Worm (Caenorhabditis elegans) whole organism, L3 larva: ENCODE results near the gene srw-7.

Experiments used
- R02D3.7 ChIP-seq: fragments of 150-350 bp; optimal IDR thresholded peaks from 2 replicates; lab custom pipeline; 2014; ENCODE audit warnings: missing biosample characterization, missing genetic modification characterization
- ZK546.5 ChIP-seq: sonication (generic microtip); optimal IDR thresholded peaks from 2 replicates; lab custom pipeline; 2017; ENCODE audit warnings: missing biosample characterization, missing genetic modification characterization
- aly-2 ChIP-seq: fragments of 150-350 bp; optimal IDR thresholded peaks from 2 replicates; lab custom pipeline; 2014; ENCODE audit warnings: missing biosample characterization, missing genetic modification characterization
- ama-1 ChIP-seq: fragments of 150-350 bp; optimal IDR thresholded peaks from 2 replicates; lab custom pipeline; 2018
- ceh-16 ChIP-seq: sonication (generic microtip); optimal IDR thresholded peaks from 2 replicates; lab custom pipeline; 2017; ENCODE audit warnings: missing biosample characterization, missing genetic modification characterization
- ceh-28 ChIP-seq: fragments of 150-350 bp; optimal IDR thresholded peaks from 2 replicates; lab custom pipeline; 2014; ENCODE audit warnings: missing biosample characterization, missing genetic modification reagents, missing genetic modification characterization
- ceh-82 ChIP-seq: fragments of 150-350 bp; optimal IDR thresholded peaks from 2 replicates; lab custom pipeline; 2014; ENCODE audit warnings: missing biosample characterization, missing genetic modification characterization
- ceh-9 ChIP-seq: sonication (generic microtip); optimal IDR thresholded peaks from 2 replicates; lab custom pipeline; 2018; ENCODE audit warnings: missing biosample characterization, missing genetic modification characterization
- daf-12 ChIP-seq: fragments of 150-350 bp; optimal IDR thresholded peaks from 2 replicates; lab custom pipeline; 2014; ENCODE audit warnings: missing biosample characterization, missing genetic modification reagents, missing genetic modification characterization
- egl-27 ChIP-seq: sonication (generic microtip); optimal IDR thresholded peaks from 4 replicates; lab custom pipeline; 2017; ENCODE audit warnings: missing biosample characterization, missing genetic modification reagents, missing genetic modification characterization
- elt-1 ChIP-seq: fragments of 150-350 bp; optimal IDR thresholded peaks from 2 replicates; lab custom pipeline; 2014; ENCODE audit warnings: missing biosample characterization, missing genetic modification characterization
- elt-2 ChIP-seq: sonication (generic microtip); optimal IDR thresholded peaks from 2 replicates; lab custom pipeline; 2016; ENCODE audit warnings: missing genetic modification reagents, mild to moderate bottlenecking, missing genetic modification characterization, missing compliant biosample characterization
- elt-3 ChIP-seq, 3 experiments: fragments of 150-350 bp in 1 of 3; sonication (generic microtip) in 2 of 3; optimal IDR thresholded peaks; 2 replicates in 2 of 3; 4 replicates in 1 of 3; lab custom pipeline; 2014 to 2017; ENCODE audit warnings: missing biosample characterization in 3 of 3, missing genetic modification characterization in 3 of 3
- eor-1 ChIP-seq, 2 experiments: fragments of 150-350 bp; optimal IDR thresholded peaks; 2 replicates each; lab custom pipeline; 2014 to 2018; ENCODE audit warnings: missing biosample characterization in 2 of 2, missing genetic modification characterization in 2 of 2
- fkh-10 ChIP-seq: sonication (generic microtip); optimal IDR thresholded peaks from 2 replicates; lab custom pipeline; 2017; ENCODE audit warnings: missing biosample characterization, missing genetic modification reagents, missing genetic modification characterization
- fkh-2 ChIP-seq: fragments of 150-350 bp; optimal IDR thresholded peaks from 2 replicates; lab custom pipeline; 2014; ENCODE audit warnings: missing biosample characterization, missing genetic modification reagents, missing genetic modification characterization
- fos-1 ChIP-seq: fragments of 150-350 bp; optimal IDR thresholded peaks from 2 replicates; lab custom pipeline; 2014; ENCODE audit warnings: missing biosample characterization, missing genetic modification characterization
- hmg-11 ChIP-seq: sonication (generic microtip); optimal IDR thresholded peaks from 2 replicates; lab custom pipeline; 2016; ENCODE audit warnings: missing genetic modification characterization, missing compliant biosample characterization
- jun-1 ChIP-seq: fragments of 150-350 bp; optimal IDR thresholded peaks from 2 replicates; lab custom pipeline; 2014; ENCODE audit warnings: missing biosample characterization, missing genetic modification reagents, missing genetic modification characterization
- lin-15B ChIP-seq: fragments of 150-350 bp; optimal IDR thresholded peaks from 2 replicates; lab custom pipeline; 2014; ENCODE audit warnings: missing biosample characterization, missing genetic modification characterization
- lin-39 ChIP-seq: fragments of 150-350 bp; optimal IDR thresholded peaks from 2 replicates; lab custom pipeline; 2018; ENCODE audit warnings: missing biosample characterization, missing genetic modification reagents, missing genetic modification characterization
- lsy-12 ChIP-seq: sonication (generic microtip); optimal IDR thresholded peaks from 2 replicates; lab custom pipeline; 2016; ENCODE audit warnings: mild to moderate bottlenecking, missing genetic modification characterization, missing compliant biosample characterization
- mdl-1 ChIP-seq: fragments of 150-350 bp; optimal IDR thresholded peaks from 2 replicates; lab custom pipeline; 2014; ENCODE audit warnings: missing biosample characterization, missing genetic modification characterization
- mml-1 ChIP-seq: fragments of 150-350 bp; sonication (generic microtip); optimal IDR thresholded peaks from 3 replicates; lab custom pipeline; 2014; ENCODE audit warnings: missing biosample characterization, missing genetic modification characterization
- nfya-1 ChIP-seq: sonication (generic microtip); optimal IDR thresholded peaks from 2 replicates; lab custom pipeline; 2017; ENCODE audit warnings: missing genetic modification characterization, mild to moderate bottlenecking, missing compliant biosample characterization, antibody characterized with exemption, moderate library complexity; ENCODE audit not compliant: insufficient read depth
- nhr-11 ChIP-seq: fragments of 150-350 bp; optimal IDR thresholded peaks from 2 replicates; lab custom pipeline; 2014; ENCODE audit warnings: missing biosample characterization, missing genetic modification characterization
- nhr-12 ChIP-seq: fragments of 150-350 bp; optimal IDR thresholded peaks from 2 replicates; lab custom pipeline; 2014; ENCODE audit warnings: missing biosample characterization, missing genetic modification characterization
- nhr-23 ChIP-seq: fragments of 150-350 bp; optimal IDR thresholded peaks from 2 replicates; lab custom pipeline; 2014; ENCODE audit warnings: missing biosample characterization, missing genetic modification reagents, missing genetic modification characterization
- nhr-237 ChIP-seq: fragments of 150-350 bp; optimal IDR thresholded peaks from 2 replicates; lab custom pipeline; 2014; ENCODE audit warnings: missing biosample characterization, missing genetic modification characterization
- nhr-25 ChIP-seq: sonication (generic microtip); optimal IDR thresholded peaks from 2 replicates; lab custom pipeline; 2017; ENCODE audit warnings: missing biosample characterization, missing genetic modification characterization
- nhr-28 ChIP-seq: fragments of 150-350 bp; optimal IDR thresholded peaks from 2 replicates; lab custom pipeline; 2014; ENCODE audit warnings: missing biosample characterization, missing genetic modification characterization
- nhr-43 ChIP-seq: sonication (generic microtip); optimal IDR thresholded peaks from 2 replicates; lab custom pipeline; 2016; ENCODE audit warnings: mild to moderate bottlenecking, missing genetic modification characterization, missing compliant biosample characterization; ENCODE audit not compliant: poor library complexity, severe bottlenecking
- nhr-67 ChIP-seq: fragments of 150-350 bp; optimal IDR thresholded peaks from 2 replicates; lab custom pipeline; 2014; ENCODE audit warnings: missing biosample characterization, missing genetic modification characterization
- nhr-76 ChIP-seq: fragments of 150-350 bp; sonication (generic microtip); optimal IDR thresholded peaks from 5 replicates; lab custom pipeline; 2014; ENCODE audit warnings: missing biosample characterization, missing genetic modification characterization
- nhr-77 ChIP-seq: fragments of 150-350 bp; optimal IDR thresholded peaks from 2 replicates; lab custom pipeline; 2014; ENCODE audit warnings: missing biosample characterization, missing genetic modification characterization
- pha-4 ChIP-seq: fragments of 150-350 bp; optimal IDR thresholded peaks from 2 replicates; lab custom pipeline; 2014; ENCODE audit warnings: missing biosample characterization, missing genetic modification reagents, missing genetic modification characterization
- pqm-1 ChIP-seq: fragments of 150-350 bp; optimal IDR thresholded peaks from 2 replicates; lab custom pipeline; 2017; ENCODE audit warnings: missing biosample characterization, missing genetic modification characterization, inconsistent platforms
- sea-2 ChIP-seq: fragments of 150-350 bp; sonication (generic microtip); optimal IDR thresholded peaks from 4 replicates; lab custom pipeline; 2014; ENCODE audit warnings: missing biosample characterization, missing genetic modification reagents, missing genetic modification characterization
- skn-1 ChIP-seq: fragments of 150-350 bp; optimal IDR thresholded peaks from 2 replicates; lab custom pipeline; 2014; ENCODE audit warnings: missing biosample characterization, missing genetic modification characterization
- snpc-4 ChIP-seq: fragments of 150-350 bp; optimal IDR thresholded peaks from 2 replicates; lab custom pipeline; 2014; ENCODE audit warnings: missing biosample characterization, missing genetic modification characterization
- tbx-2 ChIP-seq: sonication (generic microtip); optimal IDR thresholded peaks from 2 replicates; lab custom pipeline; 2016; ENCODE audit warnings: mild to moderate bottlenecking, missing genetic modification characterization, missing compliant biosample characterization
- unc-39 ChIP-seq: sonication (generic microtip); optimal IDR thresholded peaks from 4 replicates; lab custom pipeline; 2017; ENCODE audit warnings: missing biosample characterization, missing genetic modification characterization
- unc-62 ChIP-seq: fragments of 150-350 bp; sonication (generic microtip); optimal IDR thresholded peaks from 4 replicates; lab custom pipeline; 2014; ENCODE audit warnings: missing biosample characterization, missing genetic modification reagents, missing genetic modification characterization
- zag-1 ChIP-seq: fragments of 150-350 bp; optimal IDR thresholded peaks from 2 replicates; lab custom pipeline; 2014; ENCODE audit warnings: missing biosample characterization, missing genetic modification characterization
- ztf-11 ChIP-seq: fragments of 150-350 bp; optimal IDR thresholded peaks from 2 replicates; lab custom pipeline; 2014; ENCODE audit warnings: missing biosample characterization, missing genetic modification characterization
- ztf-4 ChIP-seq: fragments of 150-350 bp; optimal IDR thresholded peaks from 2 replicates; lab custom pipeline; 2014; ENCODE audit warnings: missing biosample characterization, missing genetic modification characterization

The srw-7 gene

ce11 chrV:3805961-3806360 lies at the start of gene srw-7:
Gene srw-7, plus strand, starts transcription at chrV:3806261.
- TF ChIP-seq pha-4 (tag; lab: Kevin White, UChicago) (no peak), nhr-12 (no peak), aly-2 (tag; lab: Kevin White, UChicago) (no peak), ZK546.5 (no peak), unc-39 (tag; lab: Kevin White, UChicago) (no peak), nhr-25 (tag; lab: Kevin White, UChicago) (no peak), skn-1 (tag; lab: Kevin White, UChicago) (no peak), jun-1 (tag; lab: Kevin White, UChicago) (no peak), ztf-11 (tag; lab: Kevin White, UChicago) (no peak), elt-1 (tag; lab: Kevin White, UChicago) (no peak), ztf-4 (tag; lab: Kevin White, UChicago) (no peak), eor-1 (tag; optimal IDR thresholded peaks at IDR 0.05; lab: Kevin White, UChicago) (no peak), lin-39 (tag; lab: Kevin White, UChicago) (no peak), unc-62 (no peak), egl-27 (no peak), ceh-28 (tag; lab: Kevin White, UChicago) (no peak), daf-12 (no peak), tbx-2 (tag; lab: Kevin White, UChicago) (no peak), nhr-237 (tag; lab: Kevin White, UChicago) (no peak), ama-1 (lab: Kevin White, UChicago) (no peak)

ce11 chrV:3756887-3757286 lies 49.2 kb upstream of the srw-7 start, which contains the start of gene gid-7:
Gene gid-7, minus strand, starts transcription at chrV:3757074.
- TF ChIP-seq ztf-11 (tag; lab: Kevin White, UChicago) (no peak), ceh-28 (tag; lab: Kevin White, UChicago) (peak; percentile 3), elt-2 (tag; lab: Kevin White, UChicago) (peak; percentile 26), ztf-4 (tag; lab: Kevin White, UChicago) (no peak), hmg-11 (peak; percentile 64), snpc-4 (tag; lab: Kevin White, UChicago) (peak; percentile 71), nfya-1 (tag; lab: Kevin White, UChicago) (peak; percentile 57), pqm-1 (tag; lab: Kevin White, UChicago) (no peak), R02D3.7 (peak; percentile 68), egl-27 (no peak), skn-1 (tag; lab: Kevin White, UChicago) (peak; percentile 7), pha-4 (tag; lab: Kevin White, UChicago) (peak; percentile 50)

- TF ChIP-seq sea-2 (GFP tag; lab: Kevin White, UChicago): no peak
- TF ChIP-seq pqm-1 (tag; lab: Kevin White, UChicago): peak; percentile 30
- TF ChIP-seq elt-2 (tag; lab: Kevin White, UChicago): no peak
- TF ChIP-seq fos-1 (tag; lab: Kevin White, UChicago): no peak
- no peak for TF ChIP-seq nhr-77 (tag; lab: Kevin White, UChicago)
- TF ChIP-seq ztf-4 (tag; lab: Kevin White, UChicago): no peak
- TF ChIP-seq nhr-43 (tag; lab: Kevin White, UChicago): no peak
- no peak for TF ChIP-seq ceh-82
- no peak for TF ChIP-seq aly-2 (tag; lab: Kevin White, UChicago)
- no peak for TF ChIP-seq zag-1
- TF ChIP-seq lin-15B (tag; lab: Kevin White, UChicago): peak; percentile 83
- TF ChIP-seq skn-1 (tag; lab: Kevin White, UChicago): no peak
- no peak for TF ChIP-seq unc-39 (tag; lab: Kevin White, UChicago)
- TF ChIP-seq tbx-2 (tag; lab: Kevin White, UChicago): no peak
- no peak for TF ChIP-seq nhr-76 (tag; lab: Kevin White, UChicago)
- TF ChIP-seq eor-1 (tag; optimal IDR thresholded peaks at IDR 0.05; lab: Kevin White, UChicago): no peak
- TF ChIP-seq nhr-12: no peak
- TF ChIP-seq nhr-237 (tag; lab: Kevin White, UChicago): no peak
- no peak for TF ChIP-seq ceh-9 (tag; lab: Kevin White, UChicago)
- TF ChIP-seq nhr-28 (tag; lab: Kevin White, UChicago): no peak
- TF ChIP-seq ceh-16 (tag; lab: Kevin White, UChicago): no peak
- no peak for TF ChIP-seq ZK546.5
- no peak for TF ChIP-seq fkh-2
- TF ChIP-seq nfya-1 (tag; lab: Kevin White, UChicago): no peak
- TF ChIP-seq hmg-11: no peak
- peak; percentile 37 for TF ChIP-seq nhr-25 (tag; lab: Kevin White, UChicago)
- TF ChIP-seq nhr-23 (tag; lab: Kevin White, UChicago): peak; percentile 70
- TF ChIP-seq unc-62: no peak
- no peak for TF ChIP-seq elt-3 (tag; optimal IDR thresholded peaks at IDR 0.05; lab: Kevin White, UChicago)
- TF ChIP-seq pha-4 (tag; lab: Kevin White, UChicago): no peak
- TF ChIP-seq daf-12: no peak
- TF ChIP-seq snpc-4 (tag; lab: Kevin White, UChicago): peak; percentile 59
- no peak for TF ChIP-seq ceh-28 (tag; lab: Kevin White, UChicago)
- TF ChIP-seq mdl-1 (tag; lab: Kevin White, UChicago): no peak
- no peak for TF ChIP-seq nhr-67
- TF ChIP-seq fkh-10 (GFP tag; lab: Kevin White, UChicago): peak; percentile 15
- TF ChIP-seq lsy-12 (tag; lab: Kevin White, UChicago): no peak
- TF ChIP-seq lin-39 (tag; lab: Kevin White, UChicago): peak; percentile 15
- no peak for TF ChIP-seq nhr-11
- TF ChIP-seq mml-1: no peak
- no peak for TF ChIP-seq egl-27
- TF ChIP-seq jun-1 (tag; lab: Kevin White, UChicago): no peak
Measured at ce11 chrV:3759419-3759915, 46.6 kb upstream of the srw-7 start, which contains the start of gene chk-1. Gene chk-1, minus strand, starts transcription at chrV:3759469.
